Worm (Caenorhabditis elegans): Measurements from ENCODE around the gene gcsh-1.
A peak's percentile ranks its signal among the peaks of the same experiment; 100 is the strongest.

Gene gcsh-1

ce11 chrX:14503800-14504550 lies 10.9 kb downstream of the gcsh-1 start, which contains the start of gene M163.1 (continued):
- no peak for TF ChIP-seq dmd-8 (GFP tag; IDR thresholded peaks at IDR 0.05)
- 0 out of 2 replicates have a peak, but pooled peaks have one; percentile 11 for TF ChIP-seq egl-43 (GFP tag; IDR thresholded peaks at IDR 0.05)
- TF ChIP-seq pha-4 (GFP tag; IDR thresholded peaks at IDR 0.05): no peak
- no peak for TF ChIP-seq pha-4 (tag; optimal IDR thresholded peaks at IDR 0.05)
- TF ChIP-seq mes-2 (tag; optimal IDR thresholded peaks at IDR 0.05; ENCODE audit: poor library complexity, severe bottlenecking): peak; percentile 1
- 0 out of 2 replicates have a peak, but pooled peaks have one; percentile 11 for TF ChIP-seq mdt-29 (GFP tag; IDR thresholded peaks at IDR 0.05)
- TF ChIP-seq Y48G9A.11 (GFP tag; IDR thresholded peaks at IDR 0.05): no peak
- TF ChIP-seq saeg-2 (GFP tag; IDR thresholded peaks at IDR 0.05): no peak
- TF ChIP-seq unc-62 (GFP tag; optimal IDR thresholded peaks at IDR 0.05 in 1 of 2): peak in 1 of 2 experiments; percentile 91
- TF ChIP-seq unc-62 (tag; optimal IDR thresholded peaks at IDR 0.05): no peak
- TF ChIP-seq ZK546.5 (tag; optimal IDR thresholded peaks at IDR 0.05): no peak
- no peak for TF ChIP-seq unc-130 (GFP tag; optimal IDR thresholded peaks at IDR 0.05)
- TF ChIP-seq ama-1 (optimal IDR thresholded peaks at IDR 0.05): no peak
- TF ChIP-seq zfp-3 (GFP tag; conservative IDR thresholded peaks at IDR 0.05): no peak
- TF ChIP-seq zip-2 (tag; optimal IDR thresholded peaks at IDR 0.05): no peak
- peak; percentile 38 for TF ChIP-seq hlh-11 (tag; optimal IDR thresholded peaks at IDR 0.05)
- TF ChIP-seq ceh-62 (tag; optimal IDR thresholded peaks at IDR 0.05): no peak
- TF ChIP-seq Y105C5A.15 (GFP tag; IDR thresholded peaks at IDR 0.05): no peak
- peak; percentile 76 for TF ChIP-seq hlh-30 (tag; optimal IDR thresholded peaks at IDR 0.05; ENCODE audit: insufficient read depth)
- no peak for TF ChIP-seq attf-4 (tag; optimal IDR thresholded peaks at IDR 0.05)
- no peak for TF ChIP-seq skn-1 (tag; optimal IDR thresholded peaks at IDR 0.05)
- no peak for TF ChIP-seq jun-1 (tag; optimal IDR thresholded peaks at IDR 0.05)
- TF ChIP-seq snpc-1.2 (GFP tag; IDR thresholded peaks at IDR 0.05): no peak
- no peak for TF ChIP-seq ceh-20 (GFP tag; IDR thresholded peaks at IDR 0.05)
- TF ChIP-seq lir-3 (tag; optimal IDR thresholded peaks at IDR 0.05): no peak
- peak; percentile 42 for TF ChIP-seq dve-1 (tag; optimal IDR thresholded peaks at IDR 0.05; ENCODE audit: insufficient read depth)
- no peak for TF ChIP-seq daf-12 (tag; optimal IDR thresholded peaks at IDR 0.05)
- no peak for TF ChIP-seq fos-1 (tag; optimal IDR thresholded peaks at IDR 0.05)
- no peak for TF ChIP-seq nhr-11 (tag; optimal IDR thresholded peaks at IDR 0.05)
- no peak for TF ChIP-seq nhr-102 (tag; optimal IDR thresholded peaks at IDR 0.05)
- peak; percentile 95 for TF ChIP-seq aha-1 (tag)
- peak; percentile 37 for TF ChIP-seq nhr-28 (tag; optimal IDR thresholded peaks at IDR 0.05)
- no peak for TF ChIP-seq ztf-7 (tag; optimal IDR thresholded peaks at IDR 0.05)
- TF ChIP-seq lim-7 (GFP tag; IDR thresholded peaks at IDR 0.05): no peak
- peak; percentile 84 for TF ChIP-seq set-16 (GFP tag; IDR thresholded peaks at IDR 0.05)
- TF ChIP-seq lin-39 (tag; optimal IDR thresholded peaks at IDR 0.05): no peak
- TF ChIP-seq mep-1 (tag; optimal IDR thresholded peaks at IDR 0.05): no peak
- no peak for TF ChIP-seq zfp-2 (tag; optimal IDR thresholded peaks at IDR 0.05)
- TF ChIP-seq nhr-77 (tag; optimal IDR thresholded peaks at IDR 0.05): no peak
- TF ChIP-seq T20F7.1 (GFP tag; optimal IDR thresholded peaks at IDR 0.05): no peak
- TF ChIP-seq F10B5.3 (tag; optimal IDR thresholded peaks at IDR 0.05): no peak
- no peak for TF ChIP-seq nhr-48 (tag; optimal IDR thresholded peaks at IDR 0.05)
- TF ChIP-seq lin-38 (GFP tag; IDR thresholded peaks at IDR 0.05): 0 out of 2 replicates have a peak, but pooled peaks have one; percentile 18
- 0 out of 2 replicates have a peak, but pooled peaks have one; percentile 48 for TF ChIP-seq F44E2.7 (GFP tag; IDR thresholded peaks at IDR 0.05)
- TF ChIP-seq rbr-2 (tag; optimal IDR thresholded peaks at IDR 0.05): no peak
- TF ChIP-seq hmg-1.1 (GFP tag; IDR thresholded peaks at IDR 0.05): no peak
- peak; percentile 56 for TF ChIP-seq dmd-6 (GFP tag; IDR thresholded peaks at IDR 0.05)

Data from whole organism, L4 larva.